Worm (Caenorhabditis elegans): Measurements from ENCODE around the gene K06H7.8.
A peak's percentile ranks its signal among the peaks of the same experiment; 100 is the strongest.

K06H7.8 gene

DNA sequence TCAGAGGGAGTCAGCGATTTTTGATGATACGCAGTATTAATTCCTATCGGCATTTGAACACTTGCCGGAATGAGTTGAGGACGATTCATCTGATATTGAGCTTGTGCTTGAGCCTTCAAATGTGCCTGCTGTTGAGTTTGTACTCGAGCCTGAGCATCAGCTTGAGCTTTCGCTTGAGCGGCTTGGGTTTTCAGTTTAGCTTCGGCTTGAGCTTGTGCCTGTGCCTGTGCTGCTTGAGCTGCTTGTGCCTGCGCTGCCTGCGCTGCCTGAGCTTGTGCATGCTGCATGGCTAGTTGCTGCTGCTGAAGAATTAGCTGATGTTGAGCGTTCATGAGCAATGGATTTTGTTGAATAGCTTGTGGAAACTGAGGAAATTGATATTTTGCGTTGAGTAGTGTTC is 17.9 kb upstream of the K06H7.8 start:
- TF ChIP-seq aly-1 (tag; optimal IDR thresholded peaks at IDR 0.05) (no peak), ama-1 (optimal IDR thresholded peaks at IDR 0.05) (no peak), sea-1 (GFP tag; conservative IDR thresholded peaks at IDR 0.05) (no peak), hnd-1 (tag; optimal IDR thresholded peaks at IDR 0.05) (no peak), hmg-4 (GFP tag; optimal IDR thresholded peaks at IDR 0.05) (no peak), flt-1 (GFP tag; IDR thresholded peaks at IDR 0.05) (no peak), pes-1 (GFP tag; IDR thresholded peaks at IDR 0.05) (no peak), ceh-36 (tag; optimal IDR thresholded peaks at IDR 0.05) (no peak), tra-4 (tag; optimal IDR thresholded peaks at IDR 0.05) (no peak), ceh-13 (GFP tag; optimal IDR thresholded peaks at IDR 0.05) (no peak), tbx-37 (GFP tag; conservative IDR thresholded peaks at IDR 0.05) (no peak), scrt-1 (GFP tag; IDR thresholded peaks at IDR 0.05) (no peak)

DNA sequence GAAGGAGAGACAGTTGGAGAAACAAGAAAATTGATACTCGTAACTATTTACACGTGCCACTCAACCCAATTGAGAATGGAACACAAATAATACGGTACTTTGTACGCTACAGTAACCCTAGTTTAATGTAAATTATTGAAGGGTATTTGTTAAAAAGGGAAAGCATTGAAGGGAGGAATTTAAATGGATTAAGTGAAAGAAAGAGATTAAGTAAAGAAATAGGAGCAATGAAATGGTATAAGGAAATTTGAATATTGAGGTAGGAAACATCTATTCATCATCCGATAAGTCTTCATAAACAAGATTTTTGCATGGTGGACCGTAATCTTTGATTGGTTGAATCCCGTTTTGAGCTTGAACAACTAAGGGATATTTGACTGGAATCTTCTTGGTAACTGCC is 13.3 kb upstream of the K06H7.8 start:
- no peak for TF ChIP-seq B0310.2 (tag; optimal IDR thresholded peaks at IDR 0.05)
- TF ChIP-seq ceh-36 (tag; optimal IDR thresholded peaks at IDR 0.05): no peak
- no peak for TF ChIP-seq hnd-1 (tag; optimal IDR thresholded peaks at IDR 0.05)
- TF ChIP-seq sea-1 (GFP tag; conservative IDR thresholded peaks at IDR 0.05): no peak

DNA sequence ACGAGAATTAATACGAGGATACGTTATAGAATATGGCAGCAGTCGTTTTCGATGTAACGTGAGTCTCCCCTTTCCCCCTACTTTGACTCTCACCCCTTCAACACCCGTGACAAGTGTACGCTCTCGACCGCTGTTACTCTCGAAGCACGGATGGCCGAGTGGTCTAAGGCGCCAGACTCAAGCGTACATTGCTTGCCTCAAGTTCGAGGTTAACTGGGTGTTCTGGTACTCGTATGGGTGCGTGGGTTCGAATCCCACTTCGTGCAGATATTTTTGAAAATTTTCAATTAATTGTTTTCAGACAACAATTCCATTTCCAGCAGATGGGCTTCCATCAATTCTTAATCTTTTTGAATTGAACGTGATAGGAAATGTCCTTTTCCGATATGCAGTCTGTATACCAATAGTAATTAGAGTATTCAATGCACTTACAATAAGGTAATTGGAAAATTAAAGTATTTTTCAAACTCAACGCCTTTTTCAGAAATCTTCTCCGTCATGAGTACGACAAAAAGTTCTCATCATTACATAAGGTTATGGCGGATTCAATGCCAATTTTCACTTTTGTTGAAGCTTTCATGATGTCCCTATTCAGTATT is 11.5 kb upstream of the K06H7.8 start:
- TF ChIP-seq hmbx-1 (tag; optimal IDR thresholded peaks at IDR 0.05): peak; percentile 57
- TF ChIP-seq F13C5.2 (tag; optimal IDR thresholded peaks at IDR 0.05): peak; percentile 90
- peak; percentile 89 for TF ChIP-seq ceh-36 (tag; optimal IDR thresholded peaks at IDR 0.05)
- peak; percentile 89 for TF ChIP-seq tbx-11 (GFP tag; IDR thresholded peaks at IDR 0.05)
- peak; percentile 70 for TF ChIP-seq ets-7 (tag; optimal IDR thresholded peaks at IDR 0.05)
- peak; percentile 90 for TF ChIP-seq aly-1 (tag; optimal IDR thresholded peaks at IDR 0.05)
- TF ChIP-seq ceh-13 (GFP tag; optimal IDR thresholded peaks at IDR 0.05): peak; percentile 87
- TF ChIP-seq hmg-4 (GFP tag; optimal IDR thresholded peaks at IDR 0.05): peak; percentile 93
- peak; percentile 90 for TF ChIP-seq B0310.2 (tag; optimal IDR thresholded peaks at IDR 0.05)
- peak; percentile 91 for TF ChIP-seq sea-1 (GFP tag; conservative IDR thresholded peaks at IDR 0.05)
- TF ChIP-seq ama-1 (optimal IDR thresholded peaks at IDR 0.05): no peak
- peak; percentile 83 for TF ChIP-seq tbx-37 (GFP tag; conservative IDR thresholded peaks at IDR 0.05)
- peak; percentile 68 for TF ChIP-seq hnd-1 (tag; optimal IDR thresholded peaks at IDR 0.05)
- peak; percentile 70 for TF ChIP-seq tra-4 (tag; optimal IDR thresholded peaks at IDR 0.05)
- peak; percentile 93 for TF ChIP-seq flt-1 (GFP tag; IDR thresholded peaks at IDR 0.05)
- TF ChIP-seq scrt-1 (GFP tag; IDR thresholded peaks at IDR 0.05): peak; percentile 89
- TF ChIP-seq pes-1 (GFP tag; IDR thresholded peaks at IDR 0.05): peak; percentile 95

DNA sequence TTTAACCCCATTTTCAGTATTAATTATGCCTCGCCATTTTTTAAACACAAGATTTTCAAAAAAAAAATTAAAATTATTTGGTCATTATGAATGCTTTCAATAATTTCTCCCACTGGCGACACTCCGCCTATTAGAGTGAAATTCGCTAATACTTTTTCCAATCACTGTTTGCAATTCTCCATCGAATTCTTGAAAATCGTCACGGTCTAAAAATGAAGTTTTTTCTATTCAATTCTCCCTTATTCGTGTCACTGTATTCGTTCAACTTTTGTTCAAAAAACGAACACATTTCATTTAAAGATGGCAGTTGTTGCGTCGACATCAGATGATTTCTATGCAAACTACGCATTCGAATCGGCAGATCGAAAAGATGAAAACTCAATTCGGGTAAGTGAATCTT is 10.5 kb upstream of the K06H7.8 start, which contains the start of gene C14B9.3:
C14B9.3 (plus strand) TSS at position 301 of the 400 bp plus-strand sequence.
- TF ChIP-seq ets-7 (tag; optimal IDR thresholded peaks at IDR 0.05): no peak
- no peak for TF ChIP-seq hmbx-1 (tag; optimal IDR thresholded peaks at IDR 0.05)
- TF ChIP-seq F13C5.2 (tag; optimal IDR thresholded peaks at IDR 0.05): no peak
- no peak for TF ChIP-seq hmg-4 (GFP tag; optimal IDR thresholded peaks at IDR 0.05)
- TF ChIP-seq ceh-13 (GFP tag; optimal IDR thresholded peaks at IDR 0.05): no peak
- no peak for TF ChIP-seq tra-4 (tag; optimal IDR thresholded peaks at IDR 0.05)
- no peak for TF ChIP-seq aly-1 (tag; optimal IDR thresholded peaks at IDR 0.05)
- TF ChIP-seq B0310.2 (tag; optimal IDR thresholded peaks at IDR 0.05): no peak
- TF ChIP-seq tbx-11 (GFP tag; IDR thresholded peaks at IDR 0.05): no peak
- no peak for TF ChIP-seq tbx-37 (GFP tag; conservative IDR thresholded peaks at IDR 0.05)
- TF ChIP-seq ama-1 (optimal IDR thresholded peaks at IDR 0.05): no peak
- TF ChIP-seq pes-1 (GFP tag; IDR thresholded peaks at IDR 0.05): no peak
- no peak for TF ChIP-seq hnd-1 (tag; optimal IDR thresholded peaks at IDR 0.05)
- TF ChIP-seq sea-1 (GFP tag; conservative IDR thresholded peaks at IDR 0.05): no peak

DNA sequence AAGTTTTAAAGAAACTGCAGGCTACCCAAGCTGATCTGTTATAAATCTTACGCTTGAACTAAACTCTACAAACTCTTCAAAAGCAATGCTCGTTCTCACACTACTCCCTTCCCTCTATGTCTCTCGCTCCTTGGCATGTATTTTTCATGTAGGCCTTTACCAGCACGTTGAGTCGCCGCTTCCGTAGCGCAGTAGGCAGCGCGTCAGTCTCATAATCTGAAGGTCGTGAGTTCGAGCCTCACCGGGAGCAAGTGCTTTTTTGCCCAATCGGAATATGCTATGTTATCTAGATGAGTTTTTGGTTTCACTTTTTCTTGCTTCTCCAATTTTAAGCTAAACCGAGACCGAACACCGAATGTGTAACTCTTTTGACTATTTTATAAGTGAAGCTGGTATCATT is 8.5 kb upstream of the K06H7.8 start:
- TF ChIP-seq ceh-13 (GFP tag; optimal IDR thresholded peaks at IDR 0.05): peak; percentile 64
- peak; percentile 50 for TF ChIP-seq ets-7 (tag; optimal IDR thresholded peaks at IDR 0.05)
- peak; percentile 86 for TF ChIP-seq flt-1 (GFP tag; IDR thresholded peaks at IDR 0.05)
- peak; percentile 77 for TF ChIP-seq tbx-11 (GFP tag; IDR thresholded peaks at IDR 0.05)
- peak; percentile 75 for TF ChIP-seq ceh-36 (tag; optimal IDR thresholded peaks at IDR 0.05)
- peak; percentile 51 for TF ChIP-seq tra-4 (tag; optimal IDR thresholded peaks at IDR 0.05)
- peak; percentile 27 for TF ChIP-seq hmbx-1 (tag; optimal IDR thresholded peaks at IDR 0.05)
- peak; percentile 79 for TF ChIP-seq B0310.2 (tag; optimal IDR thresholded peaks at IDR 0.05)
- no peak for TF ChIP-seq ama-1 (optimal IDR thresholded peaks at IDR 0.05)
- peak; percentile 88 for TF ChIP-seq aly-1 (tag; optimal IDR thresholded peaks at IDR 0.05)
- peak; percentile 88 for TF ChIP-seq scrt-1 (GFP tag; IDR thresholded peaks at IDR 0.05)
- TF ChIP-seq F13C5.2 (tag; optimal IDR thresholded peaks at IDR 0.05): peak; percentile 80
- TF ChIP-seq sea-1 (GFP tag; conservative IDR thresholded peaks at IDR 0.05): peak; percentile 88
- TF ChIP-seq pes-1 (GFP tag; IDR thresholded peaks at IDR 0.05): peak; percentile 91
- peak; percentile 67 for TF ChIP-seq tbx-37 (GFP tag; conservative IDR thresholded peaks at IDR 0.05)
- peak; percentile 66 for TF ChIP-seq hnd-1 (tag; optimal IDR thresholded peaks at IDR 0.05)
- peak; percentile 92 for TF ChIP-seq hmg-4 (GFP tag; optimal IDR thresholded peaks at IDR 0.05)

DNA sequence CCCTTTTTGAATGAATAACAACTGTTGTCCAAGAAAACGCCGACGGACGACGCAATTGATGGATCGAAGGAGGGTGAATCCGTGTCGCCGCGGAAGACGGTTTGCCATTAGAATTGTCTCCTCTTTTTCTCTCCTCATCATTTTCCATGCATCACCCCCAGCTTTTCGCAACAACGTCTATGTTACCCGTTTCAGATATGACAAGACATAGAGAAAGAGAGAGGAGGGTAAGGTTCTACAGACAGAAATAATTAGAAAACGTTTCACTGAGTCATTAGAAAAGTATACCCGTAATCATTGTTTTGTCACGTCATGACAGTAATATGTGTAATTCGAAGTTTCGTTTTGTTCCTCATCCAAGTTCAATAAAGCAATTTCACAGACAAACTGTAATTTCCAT is 7.8 kb upstream of the K06H7.8 start:
- TF ChIP-seq ama-1 (optimal IDR thresholded peaks at IDR 0.05) (no peak), tra-4 (tag; optimal IDR thresholded peaks at IDR 0.05) (no peak), F13C5.2 (tag; optimal IDR thresholded peaks at IDR 0.05) (no peak), scrt-1 (GFP tag; IDR thresholded peaks at IDR 0.05) (no peak), B0310.2 (tag; optimal IDR thresholded peaks at IDR 0.05) (no peak), hnd-1 (tag; optimal IDR thresholded peaks at IDR 0.05) (no peak), tbx-11 (GFP tag; IDR thresholded peaks at IDR 0.05) (no peak), pes-1 (GFP tag; IDR thresholded peaks at IDR 0.05) (no peak), hmg-4 (GFP tag; optimal IDR thresholded peaks at IDR 0.05) (no peak)

DNA sequence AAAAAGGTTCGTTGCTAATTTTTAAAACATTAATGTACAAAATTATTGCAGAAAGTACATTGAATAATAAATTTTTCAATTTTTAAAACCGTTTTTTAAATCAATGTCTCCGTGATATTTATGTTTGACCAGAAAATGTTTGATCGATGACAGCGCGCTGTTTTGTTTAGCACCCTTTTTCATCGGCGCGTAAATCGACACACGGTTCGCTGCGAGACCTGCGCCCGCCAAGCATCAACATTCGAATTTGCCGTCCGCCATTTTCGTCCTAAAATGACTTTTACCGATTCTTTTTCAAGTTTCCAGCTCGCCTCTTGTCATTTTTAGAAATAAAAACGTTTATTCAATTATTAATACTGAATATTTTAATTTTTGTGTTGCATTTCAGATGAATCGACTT is 2.9 kb upstream of the K06H7.8 start, which contains the start of gene plk-1:
plk-1 (plus strand) TSS at position 389 of the 400 bp plus-strand sequence.
- no peak for TF ChIP-seq tbx-11 (GFP tag; IDR thresholded peaks at IDR 0.05)
- no peak for TF ChIP-seq tra-4 (tag; optimal IDR thresholded peaks at IDR 0.05)
- TF ChIP-seq ceh-36 (tag; optimal IDR thresholded peaks at IDR 0.05): no peak
- TF ChIP-seq ets-7 (tag; optimal IDR thresholded peaks at IDR 0.05): no peak
- no peak for TF ChIP-seq aly-1 (tag; optimal IDR thresholded peaks at IDR 0.05)
- no peak for TF ChIP-seq flt-1 (GFP tag; IDR thresholded peaks at IDR 0.05)
- no peak for TF ChIP-seq F13C5.2 (tag; optimal IDR thresholded peaks at IDR 0.05)
- no peak for TF ChIP-seq B0310.2 (tag; optimal IDR thresholded peaks at IDR 0.05)
- TF ChIP-seq ceh-13 (GFP tag; optimal IDR thresholded peaks at IDR 0.05): no peak
- TF ChIP-seq tbx-37 (GFP tag; conservative IDR thresholded peaks at IDR 0.05): no peak
- TF ChIP-seq sea-1 (GFP tag; conservative IDR thresholded peaks at IDR 0.05): no peak
- no peak for TF ChIP-seq ama-1 (optimal IDR thresholded peaks at IDR 0.05)
- no peak for TF ChIP-seq hmbx-1 (tag; optimal IDR thresholded peaks at IDR 0.05)
- TF ChIP-seq hnd-1 (tag; optimal IDR thresholded peaks at IDR 0.05): no peak
